Worm (Caenorhabditis elegans): ENCODE results near the gene mrps-21.

DNA sequence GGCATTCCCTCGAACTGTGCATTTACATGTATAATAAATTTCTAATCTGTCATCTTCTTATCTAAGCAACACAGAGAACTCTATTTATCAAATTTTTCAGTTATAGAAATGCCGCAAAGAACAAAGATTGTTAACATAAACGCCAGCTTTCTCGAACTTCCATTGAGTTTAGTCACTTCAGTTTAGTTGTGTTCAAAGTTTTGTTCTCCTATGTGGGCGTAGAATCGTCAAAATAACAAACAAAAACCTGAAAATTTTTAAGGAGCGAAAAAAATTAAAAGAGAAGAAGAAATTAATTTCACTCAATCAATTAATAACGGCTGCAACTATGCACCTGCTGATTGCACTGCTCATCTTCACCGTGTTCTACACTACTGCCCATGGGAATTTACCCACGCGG is 23.3 kb downstream of the mrps-21 start, which contains the start of gene R105.5:
- TF ChIP-seq unc-62 (GFP tag; optimal IDR thresholded peaks at IDR 0.05) (no peak), blmp-1 (tag; optimal IDR thresholded peaks at IDR 0.05) (no peak), elt-1 (tag; optimal IDR thresholded peaks at IDR 0.05; ENCODE audit: borderline replicate concordance, insufficient read depth) (no peak), ztf-11 (tag; optimal IDR thresholded peaks at IDR 0.05) (no peak), lin-13 (tag; optimal IDR thresholded peaks at IDR 0.05) (no peak), nhr-28 (tag; optimal IDR thresholded peaks at IDR 0.05) (no peak), snpc-4 (tag; optimal IDR thresholded peaks at IDR 0.05) (no peak), elt-3 (tag; optimal IDR thresholded peaks at IDR 0.05) (no peak), ces-1 (GFP tag; optimal IDR thresholded peaks at IDR 0.05) (no peak), unc-120 (tag; optimal IDR thresholded peaks at IDR 0.05; ENCODE audit: poor library complexity, severe bottlenecking) (no peak), mls-2 (tag; optimal IDR thresholded peaks at IDR 0.05) (no peak), lsy-2 (tag; optimal IDR thresholded peaks at IDR 0.05) (no peak), ham-2 (GFP tag; optimal IDR thresholded peaks at IDR 0.05) (no peak)

All from whole organism, mixed stage, embryonic.